Worm (Caenorhabditis elegans): ENCODE data around the gene pek-1.
"Not testable (repeated sequence)": the region's sequence is repeated elsewhere in the genome, so short reads cannot be mapped to it uniquely, and the experiment has no call there.

The pek-1 gene

DNA sequence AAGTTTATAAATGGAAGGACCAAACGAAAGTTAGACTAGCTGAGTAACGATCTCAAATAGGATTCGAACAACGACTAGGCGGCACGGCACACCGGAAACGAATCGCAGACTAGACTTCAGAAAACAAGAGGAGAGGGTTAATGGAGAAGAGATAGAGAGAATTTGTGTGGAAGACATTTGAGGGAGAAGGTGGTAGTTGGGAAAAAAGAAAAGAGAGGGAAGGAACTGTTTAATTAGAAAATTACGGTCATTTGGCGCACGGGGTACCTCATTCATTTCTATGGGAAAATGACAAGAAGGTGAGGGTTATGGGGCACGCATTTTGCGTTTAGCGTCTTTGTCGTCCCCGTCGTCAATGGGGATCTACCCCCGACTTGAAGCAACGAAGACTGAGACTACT is 39.5 kb upstream of the pek-1 start, which contains the start of gene F48C5.2:
TSS of gene F48C5.2 (minus strand) at position 101 of the 400 bp plus-strand sequence.
- TF ChIP-seq ceh-31 (tag; optimal IDR thresholded peaks at IDR 0.05) = peak; percentile 10
- TF ChIP-seq lim-6 (tag; optimal IDR thresholded peaks at IDR 0.05) = no peak

DNA sequence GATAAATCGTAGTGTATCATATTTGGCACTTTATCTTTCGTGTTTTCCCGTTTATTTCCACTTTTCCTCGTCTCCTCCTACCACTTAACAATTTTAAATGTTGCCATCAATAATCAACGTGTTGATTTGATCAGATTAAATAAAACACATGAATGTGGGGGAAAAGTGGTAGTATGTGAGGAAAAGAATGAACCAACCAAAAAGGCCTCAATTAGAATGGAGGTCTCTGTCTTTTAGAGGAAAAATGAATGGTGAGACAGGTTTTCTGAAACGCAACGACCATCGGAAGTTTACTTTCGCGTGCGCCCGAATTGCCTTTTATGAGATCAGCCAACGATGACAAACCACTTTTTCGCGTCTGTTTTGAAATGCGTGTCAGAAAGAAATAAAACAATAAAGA is 37.6 kb upstream of the pek-1 start:
- TF ChIP-seq pag-3 (tag; optimal IDR thresholded peaks at IDR 0.05; ENCODE audit: borderline replicate concordance) (no peak), ceh-30 (tag; optimal IDR thresholded peaks at IDR 0.05) (no peak), ceh-24 (tag; optimal IDR thresholded peaks at IDR 0.05) (no peak)

DNA sequence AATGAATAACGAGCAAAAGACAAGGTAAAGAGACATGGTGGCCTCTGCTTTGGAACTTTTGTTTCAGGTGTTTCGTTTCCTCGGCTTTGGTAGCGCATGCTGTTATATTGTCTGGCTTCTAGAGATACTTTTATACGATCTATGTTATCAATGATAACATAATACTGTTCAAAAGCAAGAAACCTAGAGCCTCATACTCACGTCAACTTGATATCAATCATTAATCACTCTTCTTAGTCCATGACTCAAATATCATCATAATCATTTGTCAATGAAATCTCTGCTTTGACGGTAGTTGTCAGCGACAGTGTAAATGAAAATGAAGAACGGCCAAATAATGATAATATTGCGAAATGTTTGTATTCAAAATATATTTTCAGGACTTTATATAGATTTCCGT is 35.6 kb upstream of the pek-1 start:
- TF ChIP-seq pros-1 (tag; optimal IDR thresholded peaks at IDR 0.05) (no peak), dve-1 (tag; optimal IDR thresholded peaks at IDR 0.05) (no peak), hlh-15 (tag; optimal IDR thresholded peaks at IDR 0.05) (no peak), Y22D7AL.16 (tag; optimal IDR thresholded peaks at IDR 0.05) (no peak), hlh-8 (tag; optimal IDR thresholded peaks at IDR 0.05) (no peak), madf-2 (tag; optimal IDR thresholded peaks at IDR 0.05) (no peak), tbx-7 (tag; optimal IDR thresholded peaks at IDR 0.05) (no peak), zip-5 (tag; optimal IDR thresholded peaks at IDR 0.05) (no peak), fax-1 (tag; optimal IDR thresholded peaks at IDR 0.05) (no peak), nhr-11 (tag; optimal IDR thresholded peaks at IDR 0.05) (no peak), ceh-34 (tag; optimal IDR thresholded peaks at IDR 0.05) (no peak), ceh-24 (tag; optimal IDR thresholded peaks at IDR 0.05) (no peak), unc-42 (tag; optimal IDR thresholded peaks at IDR 0.05) (no peak), ceh-48 (tag; optimal IDR thresholded peaks at IDR 0.05) (no peak)

DNA sequence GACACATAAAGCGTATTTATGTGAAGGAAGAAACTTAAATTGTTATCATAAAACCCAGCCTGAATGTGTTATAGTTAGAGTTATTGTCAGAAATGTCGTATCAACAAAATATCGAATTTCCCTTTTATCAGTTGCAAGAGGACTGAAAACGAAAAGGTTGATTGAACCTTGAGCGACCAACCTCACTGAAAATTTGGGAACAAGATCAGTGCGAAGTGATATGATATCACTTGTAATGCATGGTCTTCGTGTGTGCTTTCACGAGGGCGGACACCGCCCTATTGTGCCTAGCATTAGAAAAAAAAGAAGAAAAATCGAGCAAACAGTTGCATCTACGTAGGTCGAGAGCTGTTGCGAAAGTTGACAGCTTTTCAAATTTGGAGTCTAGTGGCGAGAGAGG is 33.0 kb upstream of the pek-1 start:
- TF ChIP-seq che-1 (tag; optimal IDR thresholded peaks at IDR 0.05) = no peak
- peak; percentile 21 for TF ChIP-seq elt-2 (tag; optimal IDR thresholded peaks at IDR 0.05)

DNA sequence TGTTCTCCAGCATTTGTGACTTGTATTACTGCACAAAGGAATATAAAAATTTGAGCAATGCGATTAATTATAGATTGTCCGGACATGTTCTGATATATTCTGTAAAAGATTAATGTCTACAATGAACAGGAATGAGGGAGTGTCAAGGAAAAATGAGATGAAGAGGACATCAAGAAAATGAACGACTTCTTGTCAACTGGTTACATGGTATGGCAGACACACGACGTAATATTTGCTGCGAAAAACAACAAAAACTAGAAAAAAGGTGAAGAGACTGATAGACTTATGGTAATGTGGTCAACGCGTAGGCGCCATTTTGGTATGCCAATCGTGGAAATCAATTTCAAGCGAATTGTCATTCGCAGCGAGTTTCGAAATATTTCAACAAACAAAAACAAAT is 31.8 kb upstream of the pek-1 start, which contains the start of gene igeg-2:
TSS of gene igeg-2 (minus strand) at position 101 of the 400 bp plus-strand sequence.
- TF ChIP-seq npax-4 (tag; optimal IDR thresholded peaks at IDR 0.05) (no peak), ztf-16 (tag; optimal IDR thresholded peaks at IDR 0.05) (no peak), ceh-2 (tag; optimal IDR thresholded peaks at IDR 0.05) (no peak), ceh-14 (tag; optimal IDR thresholded peaks at IDR 0.05) (no peak), unc-42 (tag; optimal IDR thresholded peaks at IDR 0.05) (no peak), unc-3 (GFP tag; conservative IDR thresholded peaks at IDR 0.05) (no peak), unc-3 (tag; optimal IDR thresholded peaks at IDR 0.05) (no peak), K02D7.2 (tag; optimal IDR thresholded peaks at IDR 0.05) (no peak), zip-5 (tag; optimal IDR thresholded peaks at IDR 0.05) (no peak), nhr-11 (tag; optimal IDR thresholded peaks at IDR 0.05) (no peak), hlh-8 (tag; optimal IDR thresholded peaks at IDR 0.05) (no peak), unc-55 (GFP tag; optimal IDR thresholded peaks at IDR 0.05) (no peak), ceh-19 (GFP tag; optimal IDR thresholded peaks at IDR 0.05) (no peak), rnt-1 (tag; optimal IDR thresholded peaks at IDR 0.05) (no peak), ceh-6 (GFP tag; optimal IDR thresholded peaks at IDR 0.05) (no peak), pat-9 (tag; optimal IDR thresholded peaks at IDR 0.05) (no peak), ceh-45 (GFP tag; IDR thresholded peaks at IDR 0.05) (no peak), dmd-4 (tag; optimal IDR thresholded peaks at IDR 0.05; ENCODE audit: borderline replicate concordance) (no peak)

DNA sequence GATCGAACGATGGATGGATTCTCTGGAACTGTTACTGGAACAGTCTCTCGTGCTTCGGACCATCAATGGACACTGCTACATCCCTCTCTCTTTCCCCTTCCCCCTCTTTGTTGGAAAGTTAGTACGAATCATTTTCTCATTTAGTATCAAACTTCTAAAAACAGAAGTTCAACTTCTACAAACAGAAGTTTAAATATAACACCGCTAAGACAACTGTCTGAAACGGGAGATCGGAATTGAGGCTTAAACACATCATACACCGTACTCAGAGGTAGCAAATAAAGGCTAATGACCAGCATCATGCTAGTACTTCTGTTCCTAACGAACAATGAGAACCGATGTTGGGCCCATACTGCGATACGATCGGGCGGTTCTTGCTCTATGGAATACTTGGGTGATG is 25.1 kb upstream of the pek-1 start, which contains the start of gene F46C3.7:
TSS of gene F46C3.7 (plus strand) at position 301 of the 400 bp plus-strand sequence.
- TF ChIP-seq elt-2, nhr-11, odd-2 (tag; optimal IDR thresholded peaks at IDR 0.05): not testable (repeated sequence)
